Worm (Caenorhabditis elegans) whole organism, L1 larva: ENCODE data around the gene chin-1.
A peak's percentile ranks its signal among the peaks of the same experiment; 100 is the strongest.

Experiments used
- ces-1 ChIP-seq: fragments of 150-350 bp; optimal IDR thresholded peaks from 2 replicates; lab custom pipeline; 2014; ENCODE audit warnings: missing biosample characterization, missing genetic modification reagents, missing genetic modification characterization
- efl-1 ChIP-seq, 4 experiments: fragments of 150-350 bp; optimal IDR thresholded peaks in 3 of 4; peaks in 1 of 4; 1 replicate in 1 of 4; 2 replicates in 3 of 4; lab custom pipeline; 2014; ENCODE audit warnings: missing biosample characterization in 2 of 4, missing genetic modification characterization in 2 of 4, missing genetic modification reagents in 2 of 4
- irx-1 ChIP-seq: sonication (generic microtip); optimal IDR thresholded peaks from 2 replicates; lab custom pipeline; 2016; ENCODE audit warnings: missing genetic modification characterization, missing compliant biosample characterization
- nhr-19 ChIP-seq: fragments of 200-800 bp; sonication (Bioruptor generic); conservative IDR thresholded peaks from 2 replicates; pipeline ENCODE4 v1.3.6; 2022; ENCODE audit warnings: missing genetic modification characterization, missing compliant biosample characterization
- swsn-7 ChIP-seq: sonication (generic microtip); optimal IDR thresholded peaks from 2 replicates; lab custom pipeline; 2016; ENCODE audit warnings: missing genetic modification characterization, missing compliant biosample characterization
- tbx-2 ChIP-seq: sonication (generic microtip); optimal IDR thresholded peaks from 2 replicates; lab custom pipeline; 2016; ENCODE audit warnings: missing genetic modification characterization, missing compliant biosample characterization

Gene chin-1

DNA sequence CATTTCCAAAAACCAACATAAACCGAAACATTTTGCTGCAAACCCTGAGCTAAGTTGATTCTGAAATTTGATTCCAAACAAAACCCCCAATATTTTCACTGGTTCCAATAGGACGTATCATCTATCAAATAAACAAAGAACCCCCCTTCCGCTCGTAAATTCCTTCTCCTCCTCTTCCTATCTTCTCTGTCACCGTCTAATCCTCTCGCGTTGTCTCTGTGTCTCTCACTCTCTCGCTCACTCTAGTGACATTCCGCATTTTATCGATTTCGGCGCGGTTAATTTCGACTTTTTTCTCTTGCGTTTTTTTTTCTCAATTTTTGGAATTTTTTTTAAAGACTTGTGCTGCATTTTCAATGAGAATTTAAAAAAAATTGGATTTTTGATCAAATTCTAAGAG is 55.1 kb downstream of the chin-1 start (continued):
- peak; percentile 27 for TF ChIP-seq irx-1 (tag; lab: Kevin White, UChicago)
- TF ChIP-seq nhr-19 (GFP tag; lab: Robert Waterston, UW) = peak; percentile 11; the same call in 1 of the 2 replicates
- TF ChIP-seq ces-1 (GFP tag; lab: Kevin White, UChicago) = no peak
- TF ChIP-seq swsn-7 (tag; lab: Kevin White, UChicago) = peak; percentile 26
- peak; percentile 23 for TF ChIP-seq tbx-2
- TF ChIP-seq efl-1 (optimal IDR thresholded peaks at IDR 0.05; lab: Kevin White, UChicago) = peak; percentile 58 to 62
- peak; percentile 40 to 50 for TF ChIP-seq efl-1 (GFP tag; optimal IDR thresholded peaks at IDR 0.05 in 1 of 2; lab: Kevin White, UChicago)
